Fruit fly (Drosophila melanogaster) whole organism, wandering third instar larva: ENCODE results near the gene Ir10a.

Experiments
- Abd-B ChIP-seq: fragments of >200 bp; optimal IDR thresholded peaks from 2 replicates; lab custom pipeline; 2017; ENCODE audit warnings: missing biosample characterization, missing genetic modification characterization
- CG32264 ChIP-seq: fragments of 200-800 bp; sonication (Bioruptor generic); optimal IDR thresholded peaks from 2 replicates; lab custom pipeline; 2016; ENCODE audit warnings: missing biosample characterization, missing genetic modification characterization
- CG9705 ChIP-seq: fragments of 200-800 bp; sonication (Bioruptor generic); optimal IDR thresholded peaks from 2 replicates; lab custom pipeline; 2018; ENCODE audit warnings: missing biosample characterization, mild to moderate bottlenecking, missing genetic modification characterization
- CrebA ChIP-seq: fragments of 200-800 bp; sonication (Bioruptor generic); optimal IDR thresholded peaks from 2 replicates; lab custom pipeline; 2016; ENCODE audit warnings: missing biosample characterization, mild to moderate bottlenecking, missing genetic modification characterization, borderline replicate concordance
- Dfd ChIP-seq: fragments of >200 bp; optimal IDR thresholded peaks from 2 replicates; lab custom pipeline; 2017; ENCODE audit warnings: missing biosample characterization, missing genetic modification characterization
- Dif ChIP-seq: fragments of 200-275, 200-300 bp; sonication (Bioruptor generic); optimal IDR thresholded peaks from 2 replicates; lab custom pipeline; 2018; ENCODE audit warnings: missing biosample characterization, missing genetic modification characterization; ENCODE audit not compliant: partially characterized antibody
- GATAd ChIP-seq: sonication (Bioruptor generic); optimal IDR thresholded peaks from 2 replicates; lab custom pipeline; 2016; ENCODE audit warnings: missing biosample characterization, missing genetic modification characterization
- HLH106 ChIP-seq: fragments of 200-800 bp; optimal IDR thresholded peaks from 3 replicates; lab custom pipeline; 2019; ENCODE audit warnings: missing biosample characterization, mild to moderate bottlenecking, missing genetic modification characterization, moderate library complexity
- Hr78 ChIP-seq: fragments of >200 bp; optimal IDR thresholded peaks from 2 replicates; lab custom pipeline; 2017; ENCODE audit warnings: missing biosample characterization, missing genetic modification characterization
- Hr83 ChIP-seq: fragments of 200-300 bp; sonication (Bioruptor generic); optimal IDR thresholded peaks from 2 replicates; lab custom pipeline; 2016; ENCODE audit warnings: missing biosample characterization, mild to moderate bottlenecking, missing genetic modification characterization, moderate library complexity; ENCODE audit not compliant: poor library complexity, severe bottlenecking
- Jra ChIP-seq: sonication (Bioruptor generic); optimal IDR thresholded peaks from 2 replicates; lab custom pipeline; 2016; ENCODE audit warnings: missing biosample characterization, missing genetic modification characterization
- Mio ChIP-seq: sonication (Bioruptor generic); optimal IDR thresholded peaks from 2 replicates; lab custom pipeline; 2016; ENCODE audit warnings: missing biosample characterization, missing genetic modification characterization
- Myc ChIP-seq: fragments of >200 bp; optimal IDR thresholded peaks from 2 replicates; lab custom pipeline; 2017
- OdsH ChIP-seq: fragments of 200-800 bp; sonication (Bioruptor generic); optimal IDR thresholded peaks from 2 replicates; lab custom pipeline; 2016; ENCODE audit warnings: missing biosample characterization, mild to moderate bottlenecking, missing genetic modification characterization
- Sp1 ChIP-seq: fragments of 200-800 bp; sonication (Bioruptor generic); optimal IDR thresholded peaks from 3 replicates; lab custom pipeline; 2019; ENCODE audit warnings: missing biosample characterization, mild to moderate bottlenecking, missing genetic modification characterization, moderate library complexity
- Vsx2 ChIP-seq: fragments of 200-300, 225-300 bp; sonication (Bioruptor generic); optimal IDR thresholded peaks from 2 replicates; lab custom pipeline; 2018; ENCODE audit warnings: missing biosample characterization, missing genetic modification characterization; ENCODE audit not compliant: partially characterized antibody
- brk ChIP-seq: fragments of 200-800 bp; sonication (Bioruptor generic); optimal IDR thresholded peaks from 2 replicates; lab custom pipeline; 2016; ENCODE audit warnings: missing biosample characterization, mild to moderate bottlenecking, missing genetic modification characterization
- dl ChIP-seq, 2 experiments: fragments of 175-275, 200-275 bp in 1 of 2; fragments of 200-275 bp in 1 of 2; sonication (Bioruptor generic); optimal IDR thresholded peaks; lab custom pipeline; 2018; ENCODE audit warnings: mild to moderate bottlenecking in 2 of 2, missing biosample characterization in 2 of 2, missing genetic modification characterization in 2 of 2, moderate library complexity in 2 of 2; ENCODE audit not compliant: partially characterized antibody in 2 of 2, insufficient read depth in 1 of 2
- dmrt93B ChIP-seq: fragments of 200-800 bp; sonication (Bioruptor generic); optimal IDR thresholded peaks from 2 replicates; lab custom pipeline; 2018; ENCODE audit warnings: missing biosample characterization, mild to moderate bottlenecking, missing genetic modification characterization
- ey ChIP-seq: fragments of 200-800 bp; sonication (Bioruptor generic); optimal IDR thresholded peaks from 2 replicates; lab custom pipeline; 2016; ENCODE audit warnings: missing biosample characterization, missing genetic modification characterization
- foxo ChIP-seq, 2 experiments: fragments of 200-800 bp; sonication (Bioruptor generic); optimal IDR thresholded peaks; 2 replicates in 1 of 2; 3 replicates in 1 of 2; lab custom pipeline; 2016 to 2017; ENCODE audit warnings: missing biosample characterization in 2 of 2, missing genetic modification characterization in 2 of 2
- fru ChIP-seq: fragments of 200-800 bp; sonication (Bioruptor generic); optimal IDR thresholded peaks from 3 replicates; lab custom pipeline; 2016; ENCODE audit warnings: missing biosample characterization, mild to moderate bottlenecking, missing genetic modification characterization
- h ChIP-seq: fragments of 200-800 bp; sonication (Bioruptor generic); optimal IDR thresholded peaks from 3 replicates; lab custom pipeline; 2016; ENCODE audit warnings: missing biosample characterization, mild to moderate bottlenecking, missing genetic modification characterization
- jim ChIP-seq: fragments of 175-275, 200-325 bp; sonication (Bioruptor generic); optimal IDR thresholded peaks from 2 replicates; lab custom pipeline; 2016; ENCODE audit warnings: missing biosample characterization, mild to moderate bottlenecking, missing genetic modification characterization
- lola ChIP-seq: fragments of >200 bp; optimal IDR thresholded peaks from 2 replicates; lab custom pipeline; 2017; ENCODE audit warnings: missing biosample characterization, missing genetic modification characterization
- pan ChIP-seq: fragments of >200 bp; optimal IDR thresholded peaks from 2 replicates; lab custom pipeline; 2017
- psq ChIP-seq: fragments of 200-800 bp; sonication (Bioruptor generic); optimal IDR thresholded peaks from 3 replicates; lab custom pipeline; 2017; ENCODE audit warnings: missing biosample characterization, mild to moderate bottlenecking, missing genetic modification characterization, moderate library complexity
- rgr ChIP-seq: fragments of 200-800 bp; sonication (Bioruptor generic); optimal IDR thresholded peaks from 3 replicates; lab custom pipeline; 2016; ENCODE audit warnings: missing biosample characterization, mild to moderate bottlenecking, missing genetic modification characterization
- sage ChIP-seq: fragments of 200-800 bp; sonication (Bioruptor generic); optimal IDR thresholded peaks from 2 replicates; lab custom pipeline; 2016; ENCODE audit warnings: missing biosample characterization, mild to moderate bottlenecking, missing genetic modification characterization
- tai ChIP-seq: sonication (Bioruptor generic); optimal IDR thresholded peaks from 2 replicates; lab custom pipeline; 2016; ENCODE audit warnings: missing biosample characterization, missing genetic modification characterization
- usp ChIP-seq: fragments of >200 bp; optimal IDR thresholded peaks from 2 replicates; lab custom pipeline; 2017; ENCODE audit warnings: missing biosample characterization, missing genetic modification characterization
- woc ChIP-seq: sonication (Bioruptor generic); optimal IDR thresholded peaks from 2 replicates; lab custom pipeline; 2016; ENCODE audit warnings: missing biosample characterization, mild to moderate bottlenecking, missing genetic modification characterization

Ir10a gene

dm6 chrX:11302683-11303082 is 8.3 kb downstream of the Ir10a start, which contains the start of gene CG44422:
TSS of gene CG44422 (minus strand) at chrX:11302783.
- TF ChIP-seq CrebA (GFP tag; lab: Kevin White, UChicago) (no peak), Hr78 (GFP tag; lab: Kevin White, UChicago) (no peak), Dif (GFP tag; lab: Kevin White, UChicago) (no peak), woc (no peak), Sp1 (GFP tag; lab: Kevin White, UChicago) (no peak), h (GFP tag; lab: Kevin White, UChicago) (no peak), psq (GFP tag; lab: Kevin White, UChicago) (no peak), CG32264 (GFP tag; lab: Kevin White, UChicago) (no peak), HLH106 (no peak), dl (GFP tag; optimal IDR thresholded peaks at IDR 0.05; lab: Kevin White, UChicago; ENCODE audit: insufficient read depth in 1 of 2, partially characterized antibody in 2 of 2) (no peak), jim (GFP tag; lab: Kevin White, UChicago) (no peak), fru (GFP tag; lab: Kevin White, UChicago) (no peak), Jra (GFP tag; lab: Kevin White, UChicago) (no peak), brk (GFP tag; lab: Kevin White, UChicago) (no peak), dmrt93B (GFP tag; lab: Kevin White, UChicago) (no peak), pan (no peak), Mio (GFP tag; lab: Kevin White, UChicago) (no peak), sage (no peak), foxo (GFP tag; optimal IDR thresholded peaks at IDR 0.05; lab: Kevin White, UChicago) (no peak), GATAd (GFP tag; lab: Kevin White, UChicago) (no peak)

dm6 chrX:11295412-11296006 is 15.5 kb downstream of the Ir10a start:
- TF ChIP-seq Dfd (GFP tag; lab: Kevin White, UChicago) = peak; percentile 52
- TF ChIP-seq Hr83 (GFP tag; lab: Kevin White, UChicago) = no peak

- TF ChIP-seq Dfd (GFP tag; lab: Kevin White, UChicago) = no peak
- TF ChIP-seq OdsH = no peak
- no peak for TF ChIP-seq pan
- TF ChIP-seq usp = no peak
- no peak for TF ChIP-seq Abd-B (GFP tag; lab: Kevin White, UChicago)
Observed at dm6 chrX:11293567-11293966, 17.4 kb downstream of the Ir10a start.

- TF ChIP-seq psq (GFP tag; lab: Kevin White, UChicago) (no peak), tai (GFP tag; lab: Kevin White, UChicago) (no peak), Dif (GFP tag; lab: Kevin White, UChicago) (no peak), dl (GFP tag; optimal IDR thresholded peaks at IDR 0.05; lab: Kevin White, UChicago; ENCODE audit: insufficient read depth in 1 of 2, partially characterized antibody in 2 of 2) (no peak), lola (GFP tag; lab: Kevin White, UChicago) (no peak), Sp1 (GFP tag; lab: Kevin White, UChicago) (no peak), brk (GFP tag; lab: Kevin White, UChicago) (no peak), foxo (GFP tag; optimal IDR thresholded peaks at IDR 0.05; lab: Kevin White, UChicago) (no peak), rgr (no peak), woc (no peak), dmrt93B (GFP tag; lab: Kevin White, UChicago) (no peak), Vsx2 (no peak), Dfd (GFP tag; lab: Kevin White, UChicago) (no peak), usp (no peak), h (GFP tag; lab: Kevin White, UChicago) (no peak), Myc (no peak)
Observed at dm6 chrX:11284993-11285392, 26.0 kb downstream of the Ir10a start.

- no peak for TF ChIP-seq GATAd (GFP tag; lab: Kevin White, UChicago)
- no peak for TF ChIP-seq tai (GFP tag; lab: Kevin White, UChicago)
- TF ChIP-seq Abd-B (GFP tag; lab: Kevin White, UChicago) = no peak
- no peak for TF ChIP-seq fru (GFP tag; lab: Kevin White, UChicago)
- TF ChIP-seq Hr78 (GFP tag; lab: Kevin White, UChicago) = no peak
- TF ChIP-seq pan = no peak
- TF ChIP-seq lola (GFP tag; lab: Kevin White, UChicago) = no peak
- no peak for TF ChIP-seq Dfd (GFP tag; lab: Kevin White, UChicago)
- no peak for TF ChIP-seq CrebA (GFP tag; lab: Kevin White, UChicago)
- TF ChIP-seq rgr = no peak
- TF ChIP-seq ey (GFP tag; lab: Kevin White, UChicago) = no peak
- no peak for TF ChIP-seq dmrt93B (GFP tag; lab: Kevin White, UChicago)
- TF ChIP-seq h (GFP tag; lab: Kevin White, UChicago) = no peak
- TF ChIP-seq CG9705 (GFP tag; lab: Kevin White, UChicago) = no peak
- TF ChIP-seq sage = no peak
- no peak for TF ChIP-seq OdsH
- no peak for TF ChIP-seq Vsx2
- no peak for TF ChIP-seq Dif (GFP tag; lab: Kevin White, UChicago)
Observed at dm6 chrX:11283570-11283969, 27.4 kb downstream of the Ir10a start.
